Worm (Caenorhabditis elegans) whole organism, midembryonic: ENCODE measurements around the gene K09B3.1.

Experiments
- T22C8.4 ChIP-seq: fragments of 200-800 bp; sonication (Bioruptor generic); IDR thresholded peaks from 2 replicates; pipeline ENCODE4 v1.3.6; 2022; ENCODE audit warnings: missing genetic modification characterization, missing compliant biosample characterization
- cog-1 ChIP-seq: sonication (generic microtip); optimal IDR thresholded peaks from 2 replicates; lab custom pipeline; 2016; ENCODE audit warnings: missing genetic modification characterization, missing compliant biosample characterization
- flt-1 ChIP-seq: fragments of 200-800 bp; sonication (Bioruptor generic); IDR thresholded peaks from 2 replicates; pipeline ENCODE4 v1.3.6; 2022; ENCODE audit warnings: missing genetic modification characterization, missing compliant biosample characterization
- klf-2 ChIP-seq: fragments of 200-800 bp; sonication (Bioruptor generic); conservative IDR thresholded peaks from 2 replicates; pipeline ENCODE4 v1.3.6; 2022; ENCODE audit warnings: missing genetic modification reagents, missing genetic modification characterization, missing compliant biosample characterization
- med-1 ChIP-seq: sonication (generic microtip); optimal IDR thresholded peaks from 2 replicates; lab custom pipeline; 2017; ENCODE audit warnings: missing genetic modification characterization, mild to moderate bottlenecking, missing compliant biosample characterization, antibody characterized with exemption, missing genetic modification reagents; ENCODE audit not compliant: insufficient read depth
- ref-1 ChIP-seq: fragments of 200-800 bp; sonication (Bioruptor generic); conservative IDR thresholded peaks from 2 replicates; pipeline ENCODE4 v1.3.6; 2022; ENCODE audit warnings: missing genetic modification reagents, missing genetic modification characterization, missing compliant biosample characterization
- tab-1 ChIP-seq: fragments of 200-800 bp; sonication (Bioruptor generic); IDR thresholded peaks from 2 replicates; pipeline ENCODE4 v1.3.6; 2022; ENCODE audit warnings: missing genetic modification characterization, missing compliant biosample characterization
- ztf-23 ChIP-seq: fragments of 200-800 bp; sonication (Bioruptor generic); IDR thresholded peaks from 2 replicates; pipeline ENCODE4 v1.3.6; 2022; ENCODE audit warnings: missing genetic modification reagents, missing genetic modification characterization, missing compliant biosample characterization
- ztf-29 ChIP-seq: fragments of 200-800 bp; sonication (Bioruptor generic); IDR thresholded peaks from 2 replicates; pipeline ENCODE4 v1.3.6; 2022; ENCODE audit warnings: missing genetic modification reagents, missing genetic modification characterization, missing compliant biosample characterization

The K09B3.1 gene

ce11 chrIV:3766589-3766988, 27.9 kb upstream of the K09B3.1 start, which contains the start of gene vab-2:
vab-2 (minus strand) TSS chrIV:3766826.
- TF ChIP-seq T22C8.4 (GFP tag; lab: Robert Waterston, UW): no peak
- no peak for TF ChIP-seq ref-1 (GFP tag; lab: Robert Waterston, UW)
- no peak for TF ChIP-seq klf-2 (GFP tag; lab: Robert Waterston, UW)
- TF ChIP-seq cog-1 (tag; lab: Kevin White, UChicago): no peak
- TF ChIP-seq ztf-29 (GFP tag; lab: Robert Waterston, UW): no peak
- TF ChIP-seq flt-1 (GFP tag; lab: Robert Waterston, UW): no peak
- TF ChIP-seq ztf-23 (GFP tag; lab: Robert Waterston, UW): no peak
- TF ChIP-seq tab-1 (GFP tag; lab: Robert Waterston, UW): no peak

DNA sequence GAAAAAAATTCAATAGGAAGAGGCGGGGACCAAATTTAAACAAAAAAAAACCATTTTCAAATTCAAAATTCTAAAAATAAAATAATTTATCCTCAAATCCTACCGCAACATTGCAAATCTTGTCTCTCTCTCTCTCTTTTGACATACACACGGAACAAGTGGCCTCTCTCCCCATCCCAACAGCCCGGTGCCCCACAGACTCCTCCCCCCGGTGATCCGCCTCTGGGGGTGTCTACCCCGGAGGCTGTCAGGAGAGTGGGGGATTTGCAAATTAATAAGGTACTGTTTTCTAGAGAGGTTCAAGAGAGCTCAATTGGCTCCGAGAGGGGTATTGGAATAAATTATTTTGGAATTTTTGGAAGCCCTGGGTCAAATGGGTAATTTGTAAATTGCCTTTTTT, 26.8 kb upstream of the K09B3.1 start:
- no peak for TF ChIP-seq med-1
- no peak for TF ChIP-seq ztf-29 (GFP tag; lab: Robert Waterston, UW)
- TF ChIP-seq flt-1 (GFP tag; lab: Robert Waterston, UW): no peak

DNA sequence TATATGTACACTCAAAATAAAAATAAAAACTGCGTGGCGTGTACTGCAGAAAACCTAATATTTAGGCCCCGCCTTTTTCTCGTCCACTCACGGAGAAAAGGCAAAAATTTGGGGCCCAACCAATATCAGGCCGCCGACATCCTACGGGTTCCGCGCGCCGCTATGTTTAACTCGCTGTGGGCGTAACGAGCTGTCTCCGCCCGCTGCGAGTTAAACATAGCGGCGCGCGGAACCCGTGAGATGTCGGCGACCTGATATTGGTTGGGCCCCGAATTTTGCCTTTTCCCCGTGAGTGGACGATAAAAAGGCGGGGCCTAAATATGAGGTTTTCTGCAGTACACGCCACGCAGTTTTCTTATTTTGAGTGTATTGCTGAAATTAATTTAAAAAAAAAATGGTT, 23.4 kb upstream of the K09B3.1 start:
- 0 out of 2 replicates have a peak, but pooled peaks have one; percentile 8 for TF ChIP-seq flt-1 (GFP tag; lab: Robert Waterston, UW)

DNA sequence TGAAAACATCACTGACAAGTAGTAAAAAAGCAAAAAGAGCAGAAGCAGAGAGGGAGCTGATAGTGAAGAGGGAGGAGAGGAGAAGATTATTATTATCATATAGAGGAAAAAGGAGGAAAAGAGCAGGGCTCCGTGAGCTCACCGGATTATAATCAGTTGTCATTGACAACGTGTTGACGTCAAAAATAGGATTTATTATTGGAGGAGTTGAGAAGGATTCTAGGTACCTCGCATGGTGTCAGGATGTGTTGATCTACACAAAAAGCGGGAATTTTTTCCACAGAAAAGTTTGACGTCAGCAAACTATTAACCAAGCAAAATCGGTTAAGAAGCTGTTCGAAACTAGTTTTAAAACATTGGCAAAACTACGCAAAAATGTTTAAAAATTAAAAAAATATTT, 20.4 kb upstream of the K09B3.1 start:
- TF ChIP-seq med-1 (no peak), ztf-29 (GFP tag; lab: Robert Waterston, UW) (no peak), flt-1 (GFP tag; lab: Robert Waterston, UW) (no peak), ref-1 (GFP tag; lab: Robert Waterston, UW) (no peak), tab-1 (GFP tag; lab: Robert Waterston, UW) (no peak), T22C8.4 (GFP tag; lab: Robert Waterston, UW) (no peak), klf-2 (GFP tag; lab: Robert Waterston, UW) (no peak), ztf-23 (GFP tag; lab: Robert Waterston, UW) (no peak), cog-1 (tag; lab: Kevin White, UChicago) (no peak)

DNA sequence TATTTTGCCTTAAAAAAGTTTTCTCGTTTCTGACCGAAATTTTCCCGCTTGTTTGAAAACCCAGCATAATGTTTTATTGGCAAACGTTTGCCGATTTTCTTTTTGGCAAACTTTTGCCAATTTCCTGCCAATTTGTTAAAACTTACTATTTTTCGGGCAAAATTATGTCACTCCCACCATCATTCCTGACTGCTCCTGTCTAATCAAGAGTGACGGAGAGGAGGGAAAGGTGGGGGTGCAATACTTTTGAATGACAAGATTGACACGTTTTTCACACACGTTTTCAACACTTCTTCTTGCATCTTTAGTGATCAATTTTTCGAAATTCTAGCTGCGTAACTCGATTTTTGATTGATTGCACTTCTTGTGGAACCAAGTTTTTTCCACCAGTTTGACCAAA, 13.0 kb upstream of the K09B3.1 start:
- no peak for TF ChIP-seq cog-1 (tag; lab: Kevin White, UChicago)
- no peak for TF ChIP-seq ztf-23 (GFP tag; lab: Robert Waterston, UW)
- TF ChIP-seq flt-1 (GFP tag; lab: Robert Waterston, UW): no peak
- TF ChIP-seq klf-2 (GFP tag; lab: Robert Waterston, UW): no peak
- no peak for TF ChIP-seq ref-1 (GFP tag; lab: Robert Waterston, UW)
- TF ChIP-seq tab-1 (GFP tag; lab: Robert Waterston, UW): no peak
- TF ChIP-seq med-1: no peak
- TF ChIP-seq T22C8.4 (GFP tag; lab: Robert Waterston, UW): no peak
- no peak for TF ChIP-seq ztf-29 (GFP tag; lab: Robert Waterston, UW)

DNA sequence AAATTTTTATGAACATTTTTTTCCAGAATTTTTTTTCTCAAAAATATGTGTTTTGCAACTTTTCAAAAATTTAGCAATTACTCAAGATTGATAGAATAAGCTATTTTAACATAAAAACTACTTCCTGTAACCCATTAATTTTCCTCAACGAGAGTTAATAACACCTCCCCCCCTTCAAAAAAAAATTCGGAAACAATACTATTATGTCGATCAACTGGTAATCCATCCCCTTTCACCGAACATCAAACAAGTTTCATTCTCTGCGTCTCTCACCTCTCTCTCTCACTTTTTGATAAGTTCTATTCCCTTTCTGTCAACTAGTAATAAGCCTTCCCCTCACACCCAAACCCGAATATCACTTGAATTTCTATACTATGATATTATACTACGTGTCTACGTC, 10.6 kb upstream of the K09B3.1 start, which contains the start of gene glct-6:
TSS of gene glct-6 (plus strand) at position 301 of the 400 bp plus-strand sequence.
- no peak for TF ChIP-seq med-1
- TF ChIP-seq ref-1 (GFP tag; lab: Robert Waterston, UW): no peak
- TF ChIP-seq T22C8.4 (GFP tag; lab: Robert Waterston, UW): no peak
- TF ChIP-seq flt-1 (GFP tag; lab: Robert Waterston, UW): no peak
- no peak for TF ChIP-seq ztf-23 (GFP tag; lab: Robert Waterston, UW)
- no peak for TF ChIP-seq ztf-29 (GFP tag; lab: Robert Waterston, UW)
- no peak for TF ChIP-seq cog-1 (tag; lab: Kevin White, UChicago)
- TF ChIP-seq tab-1 (GFP tag; lab: Robert Waterston, UW): no peak
- no peak for TF ChIP-seq klf-2 (GFP tag; lab: Robert Waterston, UW)

DNA sequence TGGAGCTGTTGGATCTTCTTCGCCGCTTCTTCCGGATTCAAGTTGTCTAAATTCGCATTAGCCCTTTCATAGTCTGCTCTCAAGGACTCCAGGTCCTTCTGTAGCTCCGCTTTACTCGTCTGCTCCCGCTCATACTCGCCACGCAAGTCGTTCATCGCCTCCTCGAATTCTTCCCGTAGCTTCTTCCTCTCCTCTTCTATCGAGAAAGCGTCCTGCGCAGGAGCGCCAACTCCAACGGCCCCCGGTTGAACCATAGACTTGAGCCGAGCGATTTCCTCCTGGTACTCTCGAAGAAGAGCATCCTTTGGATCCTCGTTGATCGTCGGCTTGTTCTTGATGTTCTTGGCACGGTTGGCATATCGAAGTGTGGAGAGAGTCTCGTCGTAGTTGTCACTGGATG, 2.9 kb downstream of the K09B3.1 start:
- TF ChIP-seq klf-2 (GFP tag; lab: Robert Waterston, UW): no peak
- no peak for TF ChIP-seq tab-1 (GFP tag; lab: Robert Waterston, UW)
- TF ChIP-seq cog-1 (tag; lab: Kevin White, UChicago): no peak
- TF ChIP-seq ztf-29 (GFP tag; lab: Robert Waterston, UW): no peak
- TF ChIP-seq med-1: no peak
- no peak for TF ChIP-seq flt-1 (GFP tag; lab: Robert Waterston, UW)
- no peak for TF ChIP-seq ref-1 (GFP tag; lab: Robert Waterston, UW)
- TF ChIP-seq ztf-23 (GFP tag; lab: Robert Waterston, UW): no peak

- TF ChIP-seq flt-1 (GFP tag; lab: Robert Waterston, UW) (no peak), ztf-23 (GFP tag; lab: Robert Waterston, UW) (no peak), med-1 (no peak), klf-2 (GFP tag; lab: Robert Waterston, UW) (no peak), ref-1 (GFP tag; lab: Robert Waterston, UW) (no peak), cog-1 (tag; lab: Kevin White, UChicago) (no peak), ztf-29 (GFP tag; lab: Robert Waterston, UW) (no peak), tab-1 (GFP tag; lab: Robert Waterston, UW) (no peak), T22C8.4 (GFP tag; lab: Robert Waterston, UW) (no peak)
These were observed 6.4 kb downstream of the K09B3.1 start, which contains the start of gene osm-3 for ce11 chrIV:3800952-3801351. osm-3 (minus strand) TSS chrIV:3801052.

- TF ChIP-seq T22C8.4 (GFP tag; lab: Robert Waterston, UW): 0 out of 2 replicates have a peak, but pooled peaks have one; percentile 10
- 0 out of 2 replicates have a peak, but pooled peaks have one; percentile 15 for TF ChIP-seq flt-1 (GFP tag; lab: Robert Waterston, UW)
- peak; percentile 74 for TF ChIP-seq ztf-23 (GFP tag; lab: Robert Waterston, UW)
- no peak for TF ChIP-seq tab-1 (GFP tag; lab: Robert Waterston, UW)
- TF ChIP-seq med-1: no peak
These were observed 8.7 kb downstream of the K09B3.1 start, which contains the start of the genes algn-14 and M02B7.2 for ce11 chrIV:3803252-3803651. algn-14 (minus strand) TSS chrIV:3803426. M02B7.2 (plus strand) TSS chrIV:3803581.

- no peak for TF ChIP-seq med-1
- TF ChIP-seq ztf-29 (GFP tag; lab: Robert Waterston, UW): no peak
- no peak for TF ChIP-seq T22C8.4 (GFP tag; lab: Robert Waterston, UW)
- TF ChIP-seq flt-1 (GFP tag; lab: Robert Waterston, UW): no peak
- no peak for TF ChIP-seq ref-1 (GFP tag; lab: Robert Waterston, UW)
- TF ChIP-seq klf-2 (GFP tag; lab: Robert Waterston, UW): no peak
- no peak for TF ChIP-seq tab-1 (GFP tag; lab: Robert Waterston, UW)
- TF ChIP-seq cog-1 (tag; lab: Kevin White, UChicago): no peak
- no peak for TF ChIP-seq ztf-23 (GFP tag; lab: Robert Waterston, UW)
These were observed 10.7 kb downstream of the K09B3.1 start, which contains the start of gene fbxc-47 for ce11 chrIV:3805219-3805618. fbxc-47 (plus strand) TSS chrIV:3805519.
